Worm (Caenorhabditis elegans): ENCODE measurements around the gene Y43F8C.11.

Y43F8C.11 gene

ce11 chrV:19670866-19671265, 807 bp downstream of the Y43F8C.11 start:
- no peak for TF ChIP-seq elt-3 (tag; optimal IDR thresholded peaks at IDR 0.05)

- TF ChIP-seq unc-62 (GFP tag; optimal IDR thresholded peaks at IDR 0.05) (no peak), daf-12 (tag; optimal IDR thresholded peaks at IDR 0.05) (no peak), nhr-28 (tag; optimal IDR thresholded peaks at IDR 0.05) (no peak), snpc-4 (tag; optimal IDR thresholded peaks at IDR 0.05) (no peak), nhr-237 (tag; optimal IDR thresholded peaks at IDR 0.05) (no peak), egl-27 (tag; optimal IDR thresholded peaks at IDR 0.05) (no peak), nhr-67 (tag; optimal IDR thresholded peaks at IDR 0.05) (no peak), nhr-43 (tag; optimal IDR thresholded peaks at IDR 0.05; ENCODE audit: poor library complexity, severe bottlenecking) (no peak), ceh-16 (tag; optimal IDR thresholded peaks at IDR 0.05) (no peak), lin-15B (tag; optimal IDR thresholded peaks at IDR 0.05) (no peak), nhr-23 (tag; optimal IDR thresholded peaks at IDR 0.05) (no peak), ceh-9 (tag; optimal IDR thresholded peaks at IDR 0.05) (no peak), R02D3.7 (tag; optimal IDR thresholded peaks at IDR 0.05) (no peak), nhr-12 (tag; optimal IDR thresholded peaks at IDR 0.05) (no peak), hmg-11 (tag; optimal IDR thresholded peaks at IDR 0.05) (no peak), jun-1 (tag; optimal IDR thresholded peaks at IDR 0.05) (no peak), fkh-10 (GFP tag; optimal IDR thresholded peaks at IDR 0.05) (no peak), nhr-11 (tag; optimal IDR thresholded peaks at IDR 0.05) (no peak)
These were observed 1.8 kb downstream of the Y43F8C.11 start for ce11 chrV:19671816-19672215.

DNA sequence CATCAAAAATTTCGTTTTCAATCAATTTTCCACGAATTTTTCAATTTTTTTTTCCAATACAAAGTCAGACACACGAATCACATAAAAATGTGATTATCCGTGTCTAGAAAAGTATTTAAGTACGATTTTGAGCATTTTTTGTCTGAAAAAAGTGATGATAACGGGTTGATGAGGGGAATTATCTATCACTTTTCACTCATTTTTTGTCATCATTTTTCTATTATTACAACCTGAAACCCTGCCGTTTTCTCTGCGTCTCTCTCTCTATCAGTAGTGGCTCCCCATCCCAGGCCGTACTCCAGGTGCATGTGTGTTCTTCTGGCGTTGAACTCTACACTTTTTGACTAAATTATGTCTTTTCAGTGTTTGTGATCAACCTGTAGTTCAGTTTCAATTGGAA, 2.3 kb downstream of the Y43F8C.11 start:
- TF ChIP-seq skn-1 (tag; optimal IDR thresholded peaks at IDR 0.05) (peak; percentile 95), hmg-11 (tag; optimal IDR thresholded peaks at IDR 0.05) (no peak), elt-2 (tag; optimal IDR thresholded peaks at IDR 0.05) (peak; percentile 95), pqm-1 (tag; optimal IDR thresholded peaks at IDR 0.05) (peak; percentile 55)

DNA sequence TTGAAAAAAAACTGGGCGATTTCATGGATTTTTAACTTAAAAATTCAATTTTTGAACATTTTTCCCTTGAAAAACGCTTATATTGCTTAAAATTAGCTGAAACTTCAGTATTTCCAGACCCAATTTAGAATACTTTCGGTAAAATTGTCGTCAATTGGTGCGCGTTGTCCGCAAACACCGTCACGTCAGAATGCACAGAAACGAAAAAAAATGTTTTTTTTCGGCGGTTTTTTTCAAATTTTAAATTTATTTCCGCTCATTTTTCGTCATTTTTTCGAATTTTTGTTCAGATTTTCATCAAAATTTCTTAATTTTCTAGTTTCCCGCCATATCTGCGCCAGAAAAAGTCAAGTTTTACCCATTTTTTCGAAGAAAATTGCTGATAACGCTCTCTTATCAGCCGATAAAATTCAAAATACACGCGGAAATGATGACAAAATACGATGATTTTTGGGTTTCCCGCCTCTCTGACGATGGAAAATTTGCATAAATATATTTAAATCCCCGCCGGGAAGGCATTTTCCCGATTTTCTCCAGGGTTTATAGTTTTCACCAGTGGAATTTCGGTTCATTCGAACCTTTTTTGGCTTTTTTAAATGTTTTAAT, 3.3 kb downstream of the Y43F8C.11 start:
- TF ChIP-seq lin-39 (tag; optimal IDR thresholded peaks at IDR 0.05) (no peak), elt-2 (tag; optimal IDR thresholded peaks at IDR 0.05) (peak; percentile 63)

DNA sequence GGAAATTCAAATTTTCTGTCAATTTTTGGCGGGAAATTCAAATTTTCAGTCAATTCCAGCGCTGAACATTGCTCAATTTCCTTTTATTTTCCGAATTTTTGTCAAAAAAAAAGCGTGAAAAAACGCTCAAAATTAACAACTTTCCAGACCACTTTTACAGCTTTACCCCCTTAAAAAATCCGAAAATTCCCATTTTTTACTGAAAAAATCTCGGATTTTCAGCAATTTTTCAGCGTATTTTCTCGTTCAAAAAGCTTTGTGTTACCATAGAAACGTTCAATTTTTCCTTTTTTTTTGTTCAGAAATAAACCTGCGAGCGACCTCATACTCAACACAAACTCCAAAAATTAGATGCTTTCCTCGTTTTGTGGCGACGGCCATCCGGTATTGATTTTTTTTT, 4.5 kb downstream of the Y43F8C.11 start, which contains the start of gene mrp-7:
Gene mrp-7 (plus strand): TSS at position 301 of the 400 bp plus-strand sequence.
- TF ChIP-seq nhr-12 (tag; optimal IDR thresholded peaks at IDR 0.05) (no peak), ztf-4 (tag; optimal IDR thresholded peaks at IDR 0.05) (no peak), unc-39 (tag; optimal IDR thresholded peaks at IDR 0.05) (no peak), R02D3.7 (tag; optimal IDR thresholded peaks at IDR 0.05) (no peak), jun-1 (tag; optimal IDR thresholded peaks at IDR 0.05) (no peak), sea-2 (GFP tag; optimal IDR thresholded peaks at IDR 0.05) (no peak), nhr-77 (tag; optimal IDR thresholded peaks at IDR 0.05) (no peak), skn-1 (tag; optimal IDR thresholded peaks at IDR 0.05) (no peak), fkh-10 (GFP tag; optimal IDR thresholded peaks at IDR 0.05) (no peak), ama-1 (optimal IDR thresholded peaks at IDR 0.05) (no peak), egl-5 (tag; optimal IDR thresholded peaks at IDR 0.05) (no peak), nfya-1 (tag; optimal IDR thresholded peaks at IDR 0.05; ENCODE audit: insufficient read depth) (no peak), unc-62 (GFP tag; optimal IDR thresholded peaks at IDR 0.05) (no peak), lsy-12 (tag; optimal IDR thresholded peaks at IDR 0.05) (no peak)

DNA sequence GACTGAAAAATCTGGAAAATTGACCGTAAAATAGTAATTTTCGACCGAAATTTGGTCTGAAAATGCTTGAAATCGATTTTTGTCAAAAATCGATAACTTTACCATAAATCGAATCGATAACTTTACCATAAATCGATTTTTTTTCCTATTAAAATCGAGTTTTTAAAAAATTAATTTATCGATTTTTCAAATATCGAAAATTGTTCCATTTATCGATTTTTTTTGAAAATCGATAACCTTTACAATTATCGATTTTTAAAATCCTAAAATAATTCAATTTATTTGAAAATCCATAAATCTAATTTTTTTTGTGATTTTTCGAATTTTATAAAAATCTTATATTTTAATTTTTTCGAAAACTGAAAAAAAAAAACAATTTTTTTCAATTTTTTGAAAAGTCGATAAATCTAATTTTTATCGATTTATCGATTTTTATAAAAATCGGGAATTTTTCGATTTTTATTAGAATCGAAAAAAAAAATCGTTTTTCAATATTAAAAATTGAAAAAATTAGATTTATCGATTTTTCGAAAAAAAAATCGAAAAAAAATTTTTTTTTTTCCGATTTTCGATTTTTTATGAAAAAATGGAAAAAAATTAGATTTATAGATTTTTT, 21.3 kb downstream of the Y43F8C.11 start:
- TF ChIP-seq ceh-28 (tag; optimal IDR thresholded peaks at IDR 0.05) (peak; percentile 95), R02D3.7 (tag; optimal IDR thresholded peaks at IDR 0.05) (no peak)
